Fruit fly (Drosophila melanogaster) S2 (cell line): ENCODE data around the gene CG6763.

ENCODE experiments used
- CG8478 ChIP-seq: fragments of >200 bp; optimal IDR thresholded peaks from 2 replicates; lab custom pipeline; 2018
- CTCF ChIP-seq, 2 experiments: fragments of >200 bp; optimal IDR thresholded peaks; 2 replicates each; lab custom pipeline; 2018

- TF ChIP-seq CG8478 (lab: Kevin White, UChicago): no peak
- TF ChIP-seq CTCF (optimal IDR thresholded peaks at IDR 0.05; lab: Kevin White, UChicago): no peak
Observed at dm6 chr3R:23239051-23239450, 44.8 kb upstream of the CG6763 start.
